Worm (Caenorhabditis elegans) whole organism, L1 larva: ENCODE data around the gene C13F10.8.

Source experiments
- ama-1 ChIP-seq: fragments of 150-350 bp; optimal IDR thresholded peaks from 2 replicates; lab custom pipeline; 2014
- egl-27 ChIP-seq, 2 experiments: fragments of 150-350 bp in 1 of 2; sonication (generic microtip); optimal IDR thresholded peaks; 3 replicates each; lab custom pipeline; 2017 to 2018; ENCODE audit warnings: missing biosample characterization in 2 of 2, missing genetic modification characterization in 2 of 2, missing genetic modification reagents in 2 of 2
- lsy-2 ChIP-seq, 2 experiments: fragments of 150-350 bp; optimal IDR thresholded peaks; 2 replicates each; lab custom pipeline; 2014; ENCODE audit warnings: missing biosample characterization in 2 of 2, missing genetic modification characterization in 2 of 2
- nhr-90 ChIP-seq: sonication (generic microtip); optimal IDR thresholded peaks from 2 replicates; lab custom pipeline; 2016; ENCODE audit warnings: mild to moderate bottlenecking, missing genetic modification characterization, missing compliant biosample characterization; ENCODE audit not compliant: poor library complexity

DNA sequence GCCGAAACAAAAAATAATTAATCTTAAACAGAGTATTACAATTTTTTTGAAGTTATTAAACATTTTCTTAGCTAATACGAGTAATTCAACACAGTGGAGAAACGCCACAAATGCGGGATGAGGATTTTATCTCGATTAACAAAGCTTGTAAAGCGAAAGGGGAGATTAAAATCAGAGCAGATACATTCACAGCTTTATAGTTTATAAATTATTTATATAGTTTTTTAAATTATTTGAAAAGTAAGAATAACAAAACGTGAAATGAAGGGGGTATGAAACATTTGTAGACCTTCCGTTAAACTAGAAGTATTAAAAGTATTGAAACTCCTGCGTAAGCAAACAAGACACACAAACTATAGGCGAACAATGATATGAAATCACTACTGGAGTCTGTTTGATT is 34.3 kb upstream of the C13F10.8 start, which contains the start of gene C05C8.8:
- no peak for TF ChIP-seq egl-27 (tag; optimal IDR thresholded peaks at IDR 0.05; lab: Kevin White, UChicago)
- TF ChIP-seq ama-1 (lab: Kevin White, UChicago): no peak
- no peak for TF ChIP-seq nhr-90 (tag; lab: Kevin White, UChicago)
- TF ChIP-seq lsy-2 (tag; optimal IDR thresholded peaks at IDR 0.05; lab: Kevin White, UChicago): no peak
